Worm (Caenorhabditis elegans) whole organism, mixed stage, embryonic: ENCODE measurements around the gene flwr-1.
"Not testable (repeated sequence)": the region's sequence is repeated elsewhere in the genome, so short reads cannot be mapped to it uniquely, and the experiment has no call there.

Experiments
- M03D4.4 ChIP-seq: sonication (generic microtip); optimal IDR thresholded peaks from 2 replicates; lab custom pipeline; 2017; ENCODE audit warnings: mild to moderate bottlenecking, missing genetic modification characterization, missing compliant biosample characterization
- bed-3 ChIP-seq: fragments of 200-800 bp; sonication (Bioruptor generic); optimal IDR thresholded peaks from 3 replicates; lab custom pipeline; 2018; ENCODE audit warnings: mild to moderate bottlenecking, missing genetic modification characterization, moderate library complexity, missing compliant biosample characterization
- ceh-39 ChIP-seq: fragments of 150-350 bp; optimal IDR thresholded peaks from 2 replicates; lab custom pipeline; 2014; ENCODE audit warnings: missing biosample characterization, missing genetic modification characterization
- ces-1 ChIP-seq: fragments of 150-350 bp; optimal IDR thresholded peaks from 2 replicates; lab custom pipeline; 2014; ENCODE audit warnings: missing biosample characterization, missing genetic modification reagents, missing genetic modification characterization
- elt-1 ChIP-seq: sonication (generic microtip); optimal IDR thresholded peaks from 2 replicates; lab custom pipeline; 2017; ENCODE audit warnings: missing genetic modification characterization, mild to moderate bottlenecking, missing compliant biosample characterization, antibody characterized with exemption, moderate library complexity, borderline replicate concordance; ENCODE audit not compliant: insufficient read depth
- elt-3 ChIP-seq: fragments of 150-350 bp; optimal IDR thresholded peaks from 2 replicates; lab custom pipeline; 2014; ENCODE audit warnings: missing biosample characterization, missing genetic modification characterization
- flh-1 ChIP-seq: fragments of 200-800 bp; sonication (Bioruptor generic); optimal IDR thresholded peaks from 2 replicates; lab custom pipeline; 2018; ENCODE audit warnings: mild to moderate bottlenecking, missing genetic modification characterization, moderate library complexity, missing compliant biosample characterization
- ham-2 ChIP-seq: fragments of 200-800 bp; sonication (Bioruptor generic); optimal IDR thresholded peaks from 2 replicates; lab custom pipeline; 2018; ENCODE audit warnings: mild to moderate bottlenecking, missing genetic modification characterization, missing compliant biosample characterization
- hlh-1 ChIP-seq: fragments of 150-350 bp; optimal IDR thresholded peaks from 2 replicates; lab custom pipeline; 2014; ENCODE audit warnings: missing biosample characterization, missing genetic modification reagents, missing genetic modification characterization
- lin-13 ChIP-seq: fragments of 150-350 bp; optimal IDR thresholded peaks from 2 replicates; lab custom pipeline; 2014; ENCODE audit warnings: missing biosample characterization, missing genetic modification characterization
- lin-32 ChIP-seq: fragments of 200-800 bp; sonication (Bioruptor generic); optimal IDR thresholded peaks from 2 replicates; lab custom pipeline; 2018; ENCODE audit warnings: mild to moderate bottlenecking, missing genetic modification characterization, missing compliant biosample characterization
- mab-5 ChIP-seq: fragments of 150-350 bp; optimal IDR thresholded peaks from 2 replicates; lab custom pipeline; 2014; ENCODE audit warnings: missing biosample characterization, missing genetic modification characterization
- mep-1 ChIP-seq: fragments of 150-350 bp; optimal IDR thresholded peaks from 2 replicates; lab custom pipeline; 2017; ENCODE audit warnings: missing biosample characterization, missing genetic modification reagents, missing genetic modification characterization, inconsistent platforms
- mls-2 ChIP-seq: sonication (generic microtip); optimal IDR thresholded peaks from 2 replicates; lab custom pipeline; 2016; ENCODE audit warnings: mild to moderate bottlenecking, missing genetic modification characterization, moderate library complexity, missing compliant biosample characterization
- nhr-12 ChIP-seq: fragments of 150-350 bp; optimal IDR thresholded peaks from 2 replicates; lab custom pipeline; 2014; ENCODE audit warnings: missing biosample characterization, missing genetic modification characterization
- nhr-2 ChIP-seq: fragments of 150-350 bp; optimal IDR thresholded peaks from 2 replicates; lab custom pipeline; 2014; ENCODE audit warnings: missing biosample characterization, missing genetic modification characterization
- nhr-237 ChIP-seq: fragments of 150-350 bp; optimal IDR thresholded peaks from 2 replicates; lab custom pipeline; 2014; ENCODE audit warnings: missing biosample characterization, missing genetic modification characterization
- nhr-28 ChIP-seq: fragments of 150-350 bp; optimal IDR thresholded peaks from 2 replicates; lab custom pipeline; 2014; ENCODE audit warnings: missing biosample characterization, missing genetic modification characterization
- nhr-76 ChIP-seq: sonication (generic microtip); optimal IDR thresholded peaks from 2 replicates; lab custom pipeline; 2017; ENCODE audit warnings: missing biosample characterization, missing genetic modification characterization
- pha-4 ChIP-seq: fragments of 150-350 bp; optimal IDR thresholded peaks from 2 replicates; lab custom pipeline; 2018; ENCODE audit warnings: missing biosample characterization, missing genetic modification reagents, missing genetic modification characterization
- sem-2 ChIP-seq: fragments of 200-800 bp; sonication (Bioruptor generic); optimal IDR thresholded peaks from 2 replicates; lab custom pipeline; 2018; ENCODE audit warnings: mild to moderate bottlenecking, missing genetic modification characterization, missing compliant biosample characterization
- snpc-4 ChIP-seq: fragments of 150-350 bp; optimal IDR thresholded peaks from 2 replicates; lab custom pipeline; 2014; ENCODE audit warnings: missing biosample characterization, missing genetic modification characterization
- sptf-1 ChIP-seq: sonication (generic microtip); optimal IDR thresholded peaks from 2 replicates; lab custom pipeline; 2017; ENCODE audit warnings: mild to moderate bottlenecking, missing genetic modification characterization, moderate library complexity, missing compliant biosample characterization
- unc-120 ChIP-seq: sonication (generic microtip); optimal IDR thresholded peaks from 2 replicates; lab custom pipeline; 2017; ENCODE audit warnings: missing genetic modification characterization, missing compliant biosample characterization; ENCODE audit not compliant: poor library complexity, severe bottlenecking
- unc-39 ChIP-seq: fragments of 150-350 bp; optimal IDR thresholded peaks from 2 replicates; lab custom pipeline; 2014; ENCODE audit warnings: missing biosample characterization, missing genetic modification characterization
- unc-62 ChIP-seq: fragments of 150-350 bp; optimal IDR thresholded peaks from 2 replicates; lab custom pipeline; 2014; ENCODE audit warnings: missing biosample characterization, missing genetic modification reagents, missing genetic modification characterization
- zip-8 ChIP-seq: fragments of 150-350 bp; optimal IDR thresholded peaks from 2 replicates; lab custom pipeline; 2014; ENCODE audit warnings: missing biosample characterization, missing genetic modification characterization
- ztf-11 ChIP-seq: fragments of 150-350 bp; optimal IDR thresholded peaks from 2 replicates; lab custom pipeline; 2014; ENCODE audit warnings: missing biosample characterization, missing genetic modification characterization

Gene flwr-1

DNA sequence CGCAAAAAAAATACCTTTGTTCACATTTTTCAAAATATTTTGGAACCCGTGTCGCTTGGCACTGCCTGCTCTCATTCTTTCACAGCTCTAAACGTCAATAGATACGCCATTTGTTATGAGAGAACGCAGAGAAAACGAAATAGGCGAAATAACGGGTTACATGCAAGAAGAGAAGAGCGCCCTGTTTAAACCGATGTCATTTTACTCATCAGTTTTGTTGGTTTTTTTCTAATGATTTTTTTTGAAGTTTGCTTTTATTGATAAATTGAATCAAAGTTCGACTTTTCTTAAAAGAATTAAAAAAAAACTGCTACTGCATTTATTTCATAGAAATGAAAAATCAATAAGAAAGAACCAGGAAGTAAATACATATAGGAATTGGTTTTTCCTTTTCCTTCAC lies 8.7 kb upstream of the flwr-1 start:
- TF ChIP-seq hlh-1 (tag; lab: Kevin White, UChicago): peak; percentile 53
- peak; percentile 0 for TF ChIP-seq unc-120 (tag; lab: Kevin White, UChicago)
- no peak for TF ChIP-seq nhr-2 (tag; lab: Kevin White, UChicago)
- TF ChIP-seq ces-1: peak; percentile 13
- TF ChIP-seq, all 35 proteins: peak for 3

DNA sequence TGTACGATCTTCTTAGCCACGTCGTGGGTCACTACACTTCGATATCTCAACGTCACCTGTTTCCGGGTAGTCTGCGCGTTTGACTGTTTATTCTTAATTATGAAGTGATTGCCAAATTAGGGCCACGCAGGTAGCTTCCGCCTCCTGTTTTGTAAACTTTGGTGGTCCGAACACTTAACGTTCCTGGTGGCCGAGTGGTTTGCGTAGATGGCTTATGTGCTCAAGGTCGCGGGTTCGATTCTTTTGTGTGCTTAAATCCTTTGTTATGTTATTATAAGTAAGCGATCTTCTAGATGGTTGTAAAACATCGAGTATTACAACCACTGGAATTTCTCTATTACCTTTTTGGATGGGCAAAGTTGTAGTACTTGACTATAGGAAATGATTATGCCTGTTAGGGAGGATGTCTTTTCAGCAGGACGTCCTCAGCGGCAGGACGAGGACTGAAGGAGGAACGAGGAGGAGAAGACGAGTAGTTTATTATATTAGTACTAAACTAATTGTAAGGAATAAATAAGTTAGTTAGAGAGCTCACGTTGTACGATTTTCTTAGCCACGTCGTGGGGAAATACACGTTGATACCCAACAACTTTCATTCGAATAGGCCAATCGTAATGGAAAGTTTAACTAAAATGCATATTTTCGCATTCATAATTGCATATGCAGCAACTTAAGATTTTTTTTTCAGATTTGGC lies 6.9 kb upstream of the flwr-1 start:
- TF ChIP-seq ces-1 (peak; percentile 87), sem-2 (GFP tag; lab: Kevin White, UChicago) (no peak)

DNA sequence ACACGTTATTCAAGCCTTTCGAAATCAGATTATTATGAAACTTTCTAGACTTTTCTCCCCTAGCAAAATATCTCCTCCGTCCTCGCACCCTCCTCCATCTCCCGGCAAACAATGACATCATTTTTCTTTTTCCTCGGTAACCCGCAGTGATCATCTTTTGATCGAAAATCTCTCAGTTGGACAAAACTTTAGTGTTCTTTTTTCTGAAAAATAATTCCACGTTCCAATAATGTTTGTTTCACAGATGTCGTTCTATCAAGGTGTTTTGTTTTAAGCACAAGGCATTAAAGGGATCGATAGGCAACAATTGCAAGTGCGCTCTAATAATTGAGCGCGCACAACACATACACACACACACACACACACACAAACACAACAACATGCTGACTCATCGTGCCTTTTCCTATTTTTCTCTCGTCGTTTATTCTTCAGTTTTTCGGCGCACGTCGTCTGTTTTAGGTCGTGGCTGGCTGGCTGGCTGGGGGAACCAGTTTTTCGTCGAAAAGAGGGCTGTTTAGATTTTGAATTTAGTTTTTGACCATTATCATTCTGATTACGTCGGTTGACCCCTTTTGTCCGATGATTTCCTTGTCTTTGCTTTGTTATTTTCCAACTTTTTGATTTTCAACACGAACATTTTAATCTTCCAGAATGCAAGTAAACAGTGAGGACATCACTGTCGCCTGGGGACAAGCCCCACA lies 5.5 kb upstream of the flwr-1 start, which contains the start of gene F20D1.3:
TSS of gene F20D1.3 (plus strand) at position 651 of the 701 bp plus-strand sequence.
- TF ChIP-seq ces-1: peak; percentile 70
- peak; percentile 82 for TF ChIP-seq mep-1
- TF ChIP-seq M03D4.4: no peak
- peak; percentile 68 for TF ChIP-seq nhr-237 (tag; lab: Kevin White, UChicago)
- TF ChIP-seq mls-2 (tag; lab: Kevin White, UChicago): peak; percentile 65
- peak; percentile 29 for TF ChIP-seq ceh-39 (tag; lab: Kevin White, UChicago)
- no peak for TF ChIP-seq flh-1 (GFP tag; lab: Kevin White, UChicago)
- no peak for TF ChIP-seq nhr-28 (tag; lab: Kevin White, UChicago)
- peak; percentile 45 for TF ChIP-seq unc-120 (tag; lab: Kevin White, UChicago)

DNA sequence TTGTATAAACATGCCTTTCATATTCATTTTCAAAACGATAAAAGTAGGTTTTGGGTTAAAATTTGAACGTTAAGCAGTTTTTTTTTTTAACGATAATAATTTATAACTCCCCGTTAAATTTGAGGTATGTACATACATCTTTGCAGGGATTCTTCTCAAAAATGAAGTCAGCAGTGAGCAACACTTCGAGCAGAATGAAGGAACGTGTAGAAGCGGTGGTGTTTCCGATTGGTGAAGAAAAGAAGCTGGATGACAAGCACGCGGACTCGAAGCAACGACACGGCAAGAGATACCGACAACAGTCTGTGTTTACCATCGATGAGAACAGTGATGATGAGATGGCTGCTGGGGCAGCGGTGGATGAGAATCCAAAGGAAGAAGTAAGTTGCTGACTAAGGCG lies 3.0 kb upstream of the flwr-1 start:
- TF ChIP-seq pha-4 (tag; lab: Kevin White, UChicago) (no peak), ham-2 (GFP tag; lab: Kevin White, UChicago) (no peak), lin-13 (no peak), M03D4.4 (no peak), elt-3 (tag; lab: Kevin White, UChicago) (no peak)

DNA sequence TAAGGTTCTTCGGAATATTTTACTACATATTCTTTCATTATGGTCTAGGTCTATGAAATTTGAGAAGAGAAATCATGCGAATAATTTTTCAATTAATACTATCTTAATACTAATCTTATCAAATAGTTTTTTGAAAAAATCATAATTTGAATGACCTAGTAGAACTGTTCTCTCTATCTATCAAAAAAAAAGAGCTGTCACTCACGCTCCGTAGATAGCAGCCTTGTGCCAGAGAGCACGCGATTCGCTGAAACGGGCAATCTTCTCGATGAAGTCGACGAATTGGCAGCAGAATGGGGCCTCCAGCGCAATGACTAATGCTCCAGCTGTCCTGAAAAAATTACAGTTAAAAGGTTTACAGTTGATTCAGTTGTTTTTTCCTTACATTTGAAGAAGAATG lies 456 bp downstream of the flwr-1 start:
- TF ChIP-seq ces-1: no peak
- no peak for TF ChIP-seq nhr-76 (tag; lab: Kevin White, UChicago)
- no peak for TF ChIP-seq elt-1 (tag; lab: Kevin White, UChicago)
- no peak for TF ChIP-seq mep-1
- no peak for TF ChIP-seq mls-2 (tag; lab: Kevin White, UChicago)
- no peak for TF ChIP-seq nhr-28 (tag; lab: Kevin White, UChicago)
- no peak for TF ChIP-seq bed-3
- no peak for TF ChIP-seq sem-2 (GFP tag; lab: Kevin White, UChicago)
- TF ChIP-seq hlh-1 (tag; lab: Kevin White, UChicago): no peak
- TF ChIP-seq snpc-4 (tag; lab: Kevin White, UChicago): no peak
- TF ChIP-seq sptf-1: no peak
- TF ChIP-seq nhr-12 (tag; lab: Kevin White, UChicago): no peak
- TF ChIP-seq unc-62 (GFP tag; lab: Kevin White, UChicago): no peak
- TF ChIP-seq ztf-11 (tag; lab: Kevin White, UChicago): no peak
- no peak for TF ChIP-seq unc-120 (tag; lab: Kevin White, UChicago)
- TF ChIP-seq lin-32: no peak
- no peak for TF ChIP-seq zip-8 (tag; lab: Kevin White, UChicago)
- TF ChIP-seq M03D4.4: no peak
- TF ChIP-seq unc-39 (tag; lab: Kevin White, UChicago): no peak
- TF ChIP-seq elt-3 (tag; lab: Kevin White, UChicago): no peak

DNA sequence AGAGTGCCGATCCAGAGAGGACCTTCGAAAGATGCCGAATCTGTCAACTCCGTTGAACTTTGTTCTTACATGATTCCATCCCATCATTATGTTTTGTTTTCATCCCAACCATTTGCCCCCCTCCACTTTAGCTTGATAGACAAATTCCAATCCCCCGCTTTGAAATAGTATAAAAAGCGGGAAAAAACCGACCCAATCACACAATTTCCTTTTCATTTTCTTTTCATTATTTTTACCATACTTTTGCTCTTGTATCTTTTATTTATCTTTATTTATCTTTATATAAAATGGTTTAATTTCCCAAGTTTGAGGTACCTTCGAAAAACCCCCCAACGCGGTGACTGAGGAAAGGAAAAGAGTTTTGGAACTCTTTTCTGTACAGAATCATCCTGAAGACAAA lies 3.6 kb downstream of the flwr-1 start, which contains the start of gene F20D1.22:
TSS of gene F20D1.22 (plus strand) at position 301 of the 400 bp plus-strand sequence.
- not testable (repeated sequence) for TF ChIP-seq nhr-237 (tag; lab: Kevin White, UChicago); mab-5; sptf-1
